Worm (Caenorhabditis elegans) whole organism, midembryonic: ENCODE measurements around the gene Y54G2A.40.

ENCODE experiments used
- T22C8.4 ChIP-seq: fragments of 200-800 bp; sonication (Bioruptor generic); IDR thresholded peaks from 2 replicates; pipeline ENCODE4 v1.3.6; 2022; ENCODE audit warnings: missing genetic modification characterization, missing compliant biosample characterization
- cog-1 ChIP-seq: sonication (generic microtip); optimal IDR thresholded peaks from 2 replicates; lab custom pipeline; 2016; ENCODE audit warnings: missing genetic modification characterization, missing compliant biosample characterization
- flt-1 ChIP-seq: fragments of 200-800 bp; sonication (Bioruptor generic); IDR thresholded peaks from 2 replicates; pipeline ENCODE4 v1.3.6; 2022; ENCODE audit warnings: missing genetic modification characterization, missing compliant biosample characterization
- klf-2 ChIP-seq: fragments of 200-800 bp; sonication (Bioruptor generic); conservative IDR thresholded peaks from 2 replicates; pipeline ENCODE4 v1.3.6; 2022; ENCODE audit warnings: missing genetic modification reagents, missing genetic modification characterization, missing compliant biosample characterization
- med-1 ChIP-seq: sonication (generic microtip); optimal IDR thresholded peaks from 2 replicates; lab custom pipeline; 2017; ENCODE audit warnings: missing genetic modification characterization, mild to moderate bottlenecking, missing compliant biosample characterization, antibody characterized with exemption, missing genetic modification reagents; ENCODE audit not compliant: insufficient read depth
- ref-1 ChIP-seq: fragments of 200-800 bp; sonication (Bioruptor generic); conservative IDR thresholded peaks from 2 replicates; pipeline ENCODE4 v1.3.6; 2022; ENCODE audit warnings: missing genetic modification reagents, missing genetic modification characterization, missing compliant biosample characterization
- tab-1 ChIP-seq: fragments of 200-800 bp; sonication (Bioruptor generic); IDR thresholded peaks from 2 replicates; pipeline ENCODE4 v1.3.6; 2022; ENCODE audit warnings: missing genetic modification characterization, missing compliant biosample characterization
- ztf-29 ChIP-seq: fragments of 200-800 bp; sonication (Bioruptor generic); IDR thresholded peaks from 2 replicates; pipeline ENCODE4 v1.3.6; 2022; ENCODE audit warnings: missing genetic modification reagents, missing genetic modification characterization, missing compliant biosample characterization

DNA sequence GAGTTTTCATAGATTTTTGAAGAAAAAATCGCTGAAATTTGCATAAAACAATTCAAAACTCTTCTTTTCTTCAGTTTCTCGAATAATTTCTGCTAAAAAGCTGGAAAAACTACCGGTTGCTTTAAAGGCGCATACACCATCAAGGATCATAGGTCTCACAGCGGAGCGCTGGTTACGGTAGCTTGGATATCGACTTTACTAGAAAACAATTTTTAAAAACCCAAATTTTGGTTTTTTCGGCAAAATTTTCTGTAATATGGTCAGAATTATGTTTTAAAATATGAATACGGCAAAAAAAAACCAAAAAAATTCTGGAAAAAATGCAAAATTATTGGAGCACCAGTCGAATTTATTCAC is 47.2 kb downstream of the Y54G2A.40 start:
- TF ChIP-seq med-1 (GFP tag; lab: Kevin White, UChicago) (no peak), flt-1 (GFP tag; lab: Robert Waterston, UW) (no peak), tab-1 (GFP tag; lab: Robert Waterston, UW) (no peak), ztf-29 (no peak), cog-1 (tag; lab: Kevin White, UChicago) (no peak), klf-2 (GFP tag; lab: Robert Waterston, UW) (no peak), ref-1 (GFP tag; lab: Robert Waterston, UW) (no peak), T22C8.4 (GFP tag; lab: Robert Waterston, UW) (no peak)
